Fruit fly (Drosophila melanogaster) whole organism, embryonic: ENCODE data around the gene CG31139.

Experiments used
- Bdp1 ChIP-seq: fragments of 200-800 bp; sonication (Bioruptor generic); optimal IDR thresholded peaks from 3 replicates; lab custom pipeline; 2016; ENCODE audit warnings: missing biosample characterization, missing genetic modification characterization
- Bteb2 ChIP-seq: fragments of 200-800 bp; sonication (Bioruptor generic); optimal IDR thresholded peaks from 2 replicates; lab custom pipeline; 2016; ENCODE audit warnings: missing biosample characterization, missing genetic modification characterization
- CG12236 ChIP-seq: fragments of 200-800 bp; sonication (Bioruptor generic); optimal IDR thresholded peaks from 2 replicates; lab custom pipeline; 2016; ENCODE audit warnings: missing biosample characterization, missing genetic modification characterization
- CG1233 ChIP-seq: fragments of 200-800 bp; sonication (Bioruptor generic); optimal IDR thresholded peaks from 4 replicates; lab custom pipeline; 2018; ENCODE audit warnings: missing biosample characterization, mild to moderate bottlenecking, missing genetic modification characterization
- CG15011 ChIP-seq: fragments of 200-800 bp; sonication (Bioruptor generic); optimal IDR thresholded peaks from 3 replicates; lab custom pipeline; 2018; ENCODE audit warnings: missing biosample characterization, mild to moderate bottlenecking, missing genetic modification characterization
- CG1529 ChIP-seq: fragments of 200-800 bp; sonication (Bioruptor generic); optimal IDR thresholded peaks from 3 replicates; lab custom pipeline; 2018; ENCODE audit warnings: missing biosample characterization, missing genetic modification characterization
- CG18476 ChIP-seq: fragments of 200-800 bp; sonication (Bioruptor generic); optimal IDR thresholded peaks from 2 replicates; lab custom pipeline; 2016; ENCODE audit warnings: missing biosample characterization, mild to moderate bottlenecking, missing genetic modification characterization
- CG30020 ChIP-seq: fragments of 200-800 bp; optimal IDR thresholded peaks from 2 replicates; lab custom pipeline; 2019; ENCODE audit warnings: missing biosample characterization, mild to moderate bottlenecking, missing genetic modification characterization, moderate library complexity
- CG31441 ChIP-seq: fragments of 200-800 bp; sonication (Bioruptor generic); IDR thresholded peaks from 2 replicates; pipeline ENCODE4 v1.3.6; 2022; ENCODE audit warnings: missing biosample characterization, missing genetic modification characterization
- CG3163 ChIP-seq: fragments of 200-800 bp; sonication (Bioruptor generic); optimal IDR thresholded peaks from 3 replicates; lab custom pipeline; 2016; ENCODE audit warnings: missing biosample characterization, missing genetic modification characterization
- CG3281 ChIP-seq: fragments of 200-800 bp; sonication (Bioruptor generic); optimal IDR thresholded peaks from 3 replicates; lab custom pipeline; 2017; ENCODE audit warnings: missing biosample characterization, mild to moderate bottlenecking, missing genetic modification characterization
- CG5245 ChIP-seq: fragments of 200-800 bp; sonication (Bioruptor generic); optimal IDR thresholded peaks from 3 replicates; lab custom pipeline; 2016; ENCODE audit warnings: missing biosample characterization, missing genetic modification characterization
- CG6854 ChIP-seq: fragments of 200-800 bp; sonication (Bioruptor generic); optimal IDR thresholded peaks from 3 replicates; lab custom pipeline; 2017; ENCODE audit warnings: missing biosample characterization, mild to moderate bottlenecking, missing genetic modification characterization
- CG7745 ChIP-seq: fragments of 200-800 bp; sonication (Bioruptor generic); optimal IDR thresholded peaks from 2 replicates; lab custom pipeline; 2018; ENCODE audit warnings: missing biosample characterization, mild to moderate bottlenecking, missing genetic modification characterization, moderate library complexity
- CG7928 ChIP-seq: fragments of 200-800 bp; sonication (Bioruptor generic); optimal IDR thresholded peaks from 2 replicates; lab custom pipeline; 2017; ENCODE audit warnings: missing biosample characterization, mild to moderate bottlenecking, missing genetic modification characterization
- CG7987 ChIP-seq: fragments of 200-800 bp; sonication (Bioruptor generic); optimal IDR thresholded peaks from 2 replicates; lab custom pipeline; 2018; ENCODE audit warnings: missing biosample characterization, mild to moderate bottlenecking, missing genetic modification characterization, moderate library complexity
- CG8765 ChIP-seq: fragments of 200-800 bp; sonication (Bioruptor generic); IDR thresholded peaks from 2 replicates; pipeline ENCODE4 v1.3.6; 2022; ENCODE audit warnings: missing biosample characterization, missing genetic modification characterization
- Dip2 ChIP-seq: fragments of 200-800 bp; sonication (Bioruptor generic); IDR thresholded peaks from 2 replicates; pipeline ENCODE4 v1.3.6; 2022; ENCODE audit warnings: missing biosample characterization, missing genetic modification characterization
- HHEX ChIP-seq: fragments of 200-800 bp; sonication (Bioruptor generic); optimal IDR thresholded peaks from 3 replicates; lab custom pipeline; 2017; ENCODE audit warnings: missing biosample characterization, mild to moderate bottlenecking, missing genetic modification characterization, missing genetic modification reagents
- Hand ChIP-seq: fragments of 200-800 bp; sonication (Bioruptor generic); optimal IDR thresholded peaks from 2 replicates; lab custom pipeline; 2017; ENCODE audit warnings: mild to moderate bottlenecking, missing biosample characterization, missing genetic modification reagents, missing genetic modification characterization
- HmgD ChIP-seq: fragments of 200-800 bp; sonication (Bioruptor generic); optimal IDR thresholded peaks from 3 replicates; lab custom pipeline; 2016; ENCODE audit warnings: missing biosample characterization, missing genetic modification characterization
- Hsf ChIP-seq: fragments of 200-800 bp; sonication (Bioruptor generic); optimal IDR thresholded peaks from 3 replicates; lab custom pipeline; 2016; ENCODE audit warnings: missing biosample characterization, missing genetic modification characterization
- Mes4 ChIP-seq: fragments of 200-800 bp; sonication (Bioruptor generic); optimal IDR thresholded peaks from 2 replicates; lab custom pipeline; 2016; ENCODE audit warnings: missing biosample characterization, missing genetic modification characterization
- NC2α ChIP-seq: fragments of 200-800 bp; sonication (Bioruptor generic); optimal IDR thresholded peaks from 2 replicates; lab custom pipeline; 2016; ENCODE audit warnings: missing biosample characterization, missing genetic modification characterization
- Pdp1 ChIP-seq, 2 experiments: fragments of 200-800 bp; sonication (Bioruptor generic); optimal IDR thresholded peaks; 3 replicates each; lab custom pipeline; 2016; ENCODE audit warnings: missing biosample characterization in 2 of 2, missing genetic modification characterization in 2 of 2, mild to moderate bottlenecking in 1 of 2, moderate library complexity in 1 of 2
- Tbp ChIP-seq: fragments of >200 bp; optimal IDR thresholded peaks from 2 replicates; lab custom pipeline; 2018; ENCODE audit warnings: missing biosample characterization, missing genetic modification characterization
- Usf ChIP-seq: fragments of 200-800 bp; sonication (Bioruptor generic); optimal IDR thresholded peaks from 2 replicates; lab custom pipeline; 2017; ENCODE audit warnings: missing genotype, missing biosample characterization, missing genetic modification characterization
- ab ChIP-seq: fragments of 200-800 bp; sonication (Bioruptor generic); optimal IDR thresholded peaks from 2 replicates; lab custom pipeline; 2016; ENCODE audit warnings: missing biosample characterization, missing genetic modification characterization
- bigmax ChIP-seq: fragments of 200-800 bp; sonication (Bioruptor generic); optimal IDR thresholded peaks from 2 replicates; lab custom pipeline; 2018; ENCODE audit warnings: missing biosample characterization, mild to moderate bottlenecking, missing genetic modification characterization
- crc ChIP-seq: fragments of 200-800 bp; sonication (Bioruptor generic); optimal IDR thresholded peaks from 2 replicates; lab custom pipeline; 2016; ENCODE audit warnings: missing biosample characterization, missing genetic modification characterization
- da ChIP-seq: fragments of 200-800 bp; sonication (Bioruptor generic); optimal IDR thresholded peaks from 2 replicates; lab custom pipeline; 2016; ENCODE audit warnings: missing biosample characterization, missing genetic modification characterization
- gcm ChIP-seq: fragments of 200-800 bp; sonication (Bioruptor generic); optimal IDR thresholded peaks from 2 replicates; lab custom pipeline; 2019; ENCODE audit warnings: missing biosample characterization, mild to moderate bottlenecking, missing genetic modification characterization, moderate library complexity
- gem ChIP-seq: fragments of 200-800 bp; sonication (Bioruptor generic); optimal IDR thresholded peaks from 2 replicates; lab custom pipeline; 2019; ENCODE audit warnings: missing biosample characterization, mild to moderate bottlenecking, missing genetic modification characterization, moderate library complexity
- h ChIP-seq: fragments of >200 bp; optimal IDR thresholded peaks from 2 replicates; lab custom pipeline; 2017
- hkb ChIP-seq, 2 experiments: fragments of 200-800 bp in 1 of 2; fragments of >200 bp in 1 of 2; sonication (Bioruptor generic) in 1 of 2; IDR thresholded peaks in 1 of 2; optimal IDR thresholded peaks in 1 of 2; 2 replicates each; pipeline versions ENCODE4 v1.3.6 to Lab custom; 2017 to 2022; ENCODE audit warnings: missing biosample characterization in 1 of 2, missing genetic modification characterization in 1 of 2
- inv ChIP-seq: fragments of 200-800 bp; sonication (Bioruptor generic); IDR thresholded peaks from 2 replicates; pipeline ENCODE4 v1.3.6; 2022; ENCODE audit warnings: missing biosample characterization, missing genetic modification characterization; ENCODE audit not compliant: partially characterized antibody
- kay ChIP-seq: fragments of 200-800 bp; sonication (Bioruptor generic); optimal IDR thresholded peaks from 2 replicates; lab custom pipeline; 2016; ENCODE audit warnings: missing biosample characterization, missing genetic modification characterization
- nau ChIP-seq: fragments of 200-800 bp; sonication (Bioruptor generic); optimal IDR thresholded peaks from 3 replicates; lab custom pipeline; 2017; ENCODE audit warnings: missing biosample characterization, mild to moderate bottlenecking, missing genetic modification characterization, missing genetic modification reagents
- nom ChIP-seq: fragments of 200-800 bp; sonication (Bioruptor generic); optimal IDR thresholded peaks from 2 replicates; lab custom pipeline; 2017; ENCODE audit warnings: missing biosample characterization, missing genetic modification characterization, mild to moderate bottlenecking, moderate library complexity, missing genetic modification reagents
- otp ChIP-seq: fragments of 200-800 bp; sonication (Bioruptor generic); IDR thresholded peaks from 3 replicates; pipeline ENCODE4, ENCODE4 v1.3.6; 2022; ENCODE audit warnings: missing biosample characterization, missing genetic modification characterization
- pan ChIP-seq, 4 experiments: fragments of >200 bp in 3 of 4; fragments of 200-800 bp in 1 of 4; sonication (Bioruptor generic) in 1 of 4; optimal IDR thresholded peaks in 3 of 4; IDR thresholded peaks in 1 of 4; 2 replicates each; pipeline versions ENCODE4 v1.3.6 to Lab custom; 2017 to 2022; ENCODE audit warnings: missing biosample characterization in 2 of 4, missing genetic modification characterization in 2 of 4, mixed read lengths in 1 of 4
- pho ChIP-seq: fragments of 200-800 bp; sonication (Bioruptor generic); optimal IDR thresholded peaks from 2 replicates; lab custom pipeline; 2016; ENCODE audit warnings: missing biosample characterization, missing genetic modification characterization
- pros ChIP-seq: fragments of 200-800 bp; sonication (Bioruptor generic); optimal IDR thresholded peaks from 3 replicates; lab custom pipeline; 2019; ENCODE audit warnings: missing biosample characterization, mild to moderate bottlenecking, missing genetic modification characterization, moderate library complexity
- seq ChIP-seq: fragments of 200-800 bp; sonication (Bioruptor generic); IDR thresholded peaks from 2 replicates; pipeline ENCODE4 v1.3.6; 2022; ENCODE audit warnings: missing biosample characterization, missing genetic modification characterization
- shn ChIP-seq: fragments of 200-800 bp; sonication (Bioruptor generic); optimal IDR thresholded peaks from 3 replicates; lab custom pipeline; 2016; ENCODE audit warnings: missing biosample characterization, missing genetic modification characterization
- tna ChIP-seq: fragments of 200-800 bp; sonication (Bioruptor generic); IDR thresholded peaks from 2 replicates; pipeline ENCODE4 v1.3.6; 2022; ENCODE audit warnings: missing biosample characterization, missing genetic modification characterization; ENCODE audit not compliant: partially characterized antibody
- trh ChIP-seq: fragments of 200-800 bp; sonication (Bioruptor generic); optimal IDR thresholded peaks from 2 replicates; lab custom pipeline; 2016; ENCODE audit warnings: missing biosample characterization, missing genetic modification characterization
- vvl ChIP-seq: fragments of 200-800 bp; sonication (Bioruptor generic); IDR thresholded peaks from 2 replicates; pipeline ENCODE4 v1.3.6; 2022; ENCODE audit warnings: missing biosample characterization, missing genetic modification characterization

The CG31139 gene

DNA sequence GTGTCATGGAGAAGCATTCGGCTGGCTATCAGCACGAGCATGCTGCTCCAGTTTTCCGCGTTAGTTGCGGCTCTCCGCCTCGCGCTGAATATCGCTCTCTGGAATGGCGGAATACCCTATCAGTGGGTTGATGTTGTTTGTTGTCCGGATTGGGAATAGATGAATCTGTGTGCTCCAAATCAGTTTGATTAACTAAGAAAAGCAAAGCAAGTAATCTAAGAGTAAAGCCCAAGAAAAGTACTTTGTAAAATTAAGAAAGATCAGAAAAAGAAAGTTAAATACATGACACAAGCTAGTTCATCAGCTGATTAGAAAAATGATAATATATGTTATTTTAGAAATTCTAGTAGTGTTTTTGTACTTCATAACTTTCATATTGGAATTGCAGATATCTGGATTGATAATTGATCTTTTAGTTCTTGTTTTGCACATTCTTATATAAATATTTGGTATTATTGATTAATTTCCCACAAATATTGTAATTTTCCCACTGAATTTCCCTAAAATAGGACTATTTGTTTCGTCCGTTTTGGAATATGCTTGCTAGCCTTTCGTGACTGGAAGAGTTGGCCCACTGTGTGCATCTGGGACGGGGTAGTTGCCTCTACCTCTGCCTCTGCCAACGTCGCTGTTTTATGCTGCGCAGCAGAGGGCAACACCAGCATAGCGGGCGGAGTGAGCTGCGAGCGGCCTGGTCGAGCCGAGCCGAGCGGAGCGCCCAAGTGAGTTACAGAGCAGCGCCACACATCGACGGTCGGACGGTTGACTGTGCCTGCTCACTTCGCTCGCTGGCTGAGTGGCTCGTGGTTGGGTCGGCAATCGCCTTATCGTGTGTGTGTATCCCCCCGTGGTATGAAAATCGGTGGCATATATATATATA lies 5.3 kb upstream of the CG31139 start (continued):
- TF ChIP-seq pho: peak; percentile 56
- no peak for TF ChIP-seq CG8765 (GFP tag; lab: Robert Waterston, UW)
- TF ChIP-seq CG30020: peak; percentile 17
- peak; percentile 66 for TF ChIP-seq CG1233
- no peak for TF ChIP-seq da (GFP tag; lab: Kevin White, UChicago)
- TF ChIP-seq CG7745 (tag; lab: Kevin White, UChicago): no peak
- peak; percentile 8 to 55 for TF ChIP-seq Pdp1 (GFP tag; optimal IDR thresholded peaks at IDR 0.05; lab: Kevin White, UChicago)
- TF ChIP-seq kay (GFP tag; lab: Kevin White, UChicago): no peak
- TF ChIP-seq CG15011 (GFP tag; lab: Kevin White, UChicago): peak; percentile 45
- peak; percentile 33 for TF ChIP-seq CG5245
- no peak for TF ChIP-seq hkb (optimal IDR thresholded peaks at IDR 0.05; lab: Kevin White, UChicago)
- TF ChIP-seq hkb (GFP tag; IDR thresholded peaks at IDR 0.05; lab: Robert Waterston, UW): peak; percentile 14; the same call in 1 of the 2 replicates
- TF ChIP-seq Usf (GFP tag; lab: Kevin White, UChicago): no peak
- no peak for TF ChIP-seq pan (optimal IDR thresholded peaks at IDR 0.05; lab: Kevin White, UChicago)
- peak in 1 of 2 experiments; percentile 51 for TF ChIP-seq pan (GFP tag; optimal IDR thresholded peaks at IDR 0.05 in 1 of 2, IDR thresholded peaks at IDR 0.05 in 1 of 2)
- TF ChIP-seq trh: peak; percentile 11
- TF ChIP-seq vvl (GFP tag; lab: Robert Waterston, UW): peak; percentile 38
- TF ChIP-seq gcm (GFP tag; lab: Kevin White, UChicago): peak; percentile 25
- TF ChIP-seq Bteb2: no peak
- TF ChIP-seq CG1529 (GFP tag; lab: Kevin White, UChicago): peak; percentile 22
- TF ChIP-seq Dip2 (GFP tag; lab: Robert Waterston, UW): no peak
- no peak for TF ChIP-seq nom (GFP tag; lab: Kevin White, UChicago)
- TF ChIP-seq HmgD (GFP tag; lab: Kevin White, UChicago): no peak
- TF ChIP-seq Tbp: no peak
- no peak for TF ChIP-seq inv
- TF ChIP-seq shn (GFP tag; lab: Kevin White, UChicago): peak; percentile 50
- TF ChIP-seq HHEX (GFP tag; lab: Kevin White, UChicago): peak; percentile 38
- TF ChIP-seq NC2α (GFP tag; lab: Kevin White, UChicago): no peak
- TF ChIP-seq CG6854 (GFP tag; lab: Kevin White, UChicago): peak; percentile 26
- TF ChIP-seq Bdp1 (GFP tag; lab: Kevin White, UChicago): no peak
- no peak for TF ChIP-seq CG7928 (GFP tag; lab: Kevin White, UChicago)
- TF ChIP-seq bigmax (GFP tag; lab: Kevin White, UChicago): peak; percentile 31
- TF ChIP-seq nau: no peak
- no peak for TF ChIP-seq h
- TF ChIP-seq Mes4 (GFP tag; lab: Kevin White, UChicago): peak; percentile 13
- peak; percentile 46 for TF ChIP-seq CG18476
- peak; percentile 56; the same call in 1 of the 2 replicates for TF ChIP-seq tna (GFP tag; lab: Robert Waterston, UW)
- TF ChIP-seq gem (tag; lab: Kevin White, UChicago): peak; percentile 82
- peak; percentile 13 for TF ChIP-seq CG12236
- peak; percentile 48 for TF ChIP-seq crc (GFP tag; lab: Kevin White, UChicago)
- no peak for TF ChIP-seq ab
- no peak for TF ChIP-seq CG3163 (GFP tag; lab: Kevin White, UChicago)
- peak; percentile 36; the same call in 1 of the 3 replicates for TF ChIP-seq otp (GFP tag; lab: Robert Waterston, UW)
- TF ChIP-seq seq (GFP tag; lab: Robert Waterston, UW): no peak
- peak; percentile 64 for TF ChIP-seq Hsf (GFP tag; lab: Kevin White, UChicago)
- TF ChIP-seq CG3281: peak; percentile 71
- no peak for TF ChIP-seq Hand
- TF ChIP-seq pros (GFP tag; lab: Kevin White, UChicago): no peak
- peak; percentile 77; the same call in 1 of the 2 replicates for TF ChIP-seq CG31441 (GFP tag; lab: Robert Waterston, UW)
- TF ChIP-seq CG7987 (GFP tag; lab: Kevin White, UChicago): peak; percentile 41
